Worm (Caenorhabditis elegans) whole organism, late embryonic: Measurements from ENCODE around the gene nas-23.

Source experiments
- F13H6.1 ChIP-seq: sonication (generic microtip); optimal IDR thresholded peaks from 2 replicates; lab custom pipeline; 2016; ENCODE audit warnings: missing genetic modification characterization, missing compliant biosample characterization
- ama-1 ChIP-seq: fragments of 150-350 bp; optimal IDR thresholded peaks from 2 replicates; lab custom pipeline; 2014
- dve-1 ChIP-seq: sonication (generic microtip); optimal IDR thresholded peaks from 2 replicates; lab custom pipeline; 2017; ENCODE audit warnings: antibody characterized with exemption, mild to moderate bottlenecking, missing genetic modification characterization, missing compliant biosample characterization
- elt-2 ChIP-seq: sonication (generic microtip); optimal IDR thresholded peaks from 2 replicates; lab custom pipeline; 2016; ENCODE audit warnings: missing genetic modification reagents, missing genetic modification characterization, missing compliant biosample characterization
- fax-1 ChIP-seq: sonication (generic microtip); optimal IDR thresholded peaks from 2 replicates; lab custom pipeline; 2016; ENCODE audit warnings: missing genotype, missing genetic modification characterization, missing compliant biosample characterization
- hlh-15 ChIP-seq: sonication (generic microtip); optimal IDR thresholded peaks from 2 replicates; lab custom pipeline; 2016; ENCODE audit warnings: missing genetic modification characterization, missing compliant biosample characterization
- hlh-30 ChIP-seq: sonication (generic microtip); optimal IDR thresholded peaks from 2 replicates; lab custom pipeline; 2017; ENCODE audit warnings: antibody characterized with exemption, missing genetic modification characterization, missing compliant biosample characterization; ENCODE audit not compliant: insufficient read depth
- nhr-11 ChIP-seq: fragments of 150-350 bp; optimal IDR thresholded peaks from 2 replicates; lab custom pipeline; 2014; ENCODE audit warnings: missing biosample characterization, missing genetic modification characterization
- pha-2 ChIP-seq: sonication (generic microtip); optimal IDR thresholded peaks from 2 replicates; lab custom pipeline; 2017; ENCODE audit warnings: mild to moderate bottlenecking, missing genetic modification characterization, missing compliant biosample characterization
- pqm-1 ChIP-seq: sonication (generic microtip); optimal IDR thresholded peaks from 2 replicates; lab custom pipeline; 2016; ENCODE audit warnings: missing genetic modification characterization, missing compliant biosample characterization
- sox-4 ChIP-seq: sonication (generic microtip); optimal IDR thresholded peaks from 2 replicates; lab custom pipeline; 2017; ENCODE audit warnings: mild to moderate bottlenecking, missing genetic modification characterization, inconsistent platforms, missing compliant biosample characterization

ce11 chrII:7489605-7490004 lies 3.9 kb downstream of the nas-23 start, which contains the start of gene D1022.9:
- TF ChIP-seq pqm-1 (tag; lab: Kevin White, UChicago) (no peak), nhr-11 (no peak), pha-2 (tag; lab: Kevin White, UChicago) (no peak), dve-1 (tag; lab: Kevin White, UChicago) (no peak), elt-2 (no peak), fax-1 (tag; lab: Kevin White, UChicago) (no peak), sox-4 (tag; lab: Kevin White, UChicago) (no peak), hlh-30 (tag; lab: Kevin White, UChicago) (no peak), F13H6.1 (tag; lab: Kevin White, UChicago) (no peak), ama-1 (lab: Kevin White, UChicago) (no peak), hlh-15 (no peak)
